Worm (Caenorhabditis elegans): ENCODE data around the gene sor-3.

DNA sequence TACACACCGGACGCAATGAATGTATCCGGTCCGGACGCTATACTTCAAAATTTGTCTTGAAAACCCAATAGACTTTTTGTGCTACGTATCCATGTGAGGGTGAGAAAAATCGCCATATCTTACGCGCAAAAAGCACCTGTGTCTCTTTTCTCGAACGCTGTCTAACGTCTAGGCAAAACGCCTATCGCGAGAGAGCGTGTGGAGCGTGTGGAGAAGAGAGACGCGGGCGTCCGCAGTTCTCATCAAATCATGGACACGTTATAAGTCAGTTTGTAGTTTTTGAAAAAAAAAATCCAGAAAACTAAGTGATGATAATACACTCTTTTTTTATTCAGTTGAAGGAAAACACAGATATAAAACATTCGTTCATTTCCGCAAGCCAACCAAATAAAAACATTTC is 27.6 kb downstream of the sor-3 start:
- no peak for TF ChIP-seq nhr-12 (tag; optimal IDR thresholded peaks at IDR 0.05)
- no peak for TF ChIP-seq R02D3.7 (tag; optimal IDR thresholded peaks at IDR 0.05)
- no peak for TF ChIP-seq skn-1 (tag; optimal IDR thresholded peaks at IDR 0.05)
- no peak for TF ChIP-seq ceh-16 (tag; optimal IDR thresholded peaks at IDR 0.05)
- TF ChIP-seq nhr-237 (tag; optimal IDR thresholded peaks at IDR 0.05) = no peak
- TF ChIP-seq nhr-25 (tag; optimal IDR thresholded peaks at IDR 0.05) = no peak
- no peak for TF ChIP-seq ztf-11 (tag; optimal IDR thresholded peaks at IDR 0.05)
- TF ChIP-seq aly-2 (tag; optimal IDR thresholded peaks at IDR 0.05) = no peak
- TF ChIP-seq alr-1 (tag; optimal IDR thresholded peaks at IDR 0.05) = no peak
